Fruit fly (Drosophila melanogaster) whole organism, prepupa: ENCODE measurements around the gene dtn.
A peak's percentile ranks its signal among the peaks of the same experiment; 100 is the strongest.

ENCODE experiments used
- CG11294 ChIP-seq: fragments of 200-800 bp; sonication (Bioruptor generic); IDR thresholded peaks from 2 replicates; pipeline ENCODE4 v1.3.6; 2022; ENCODE audit warnings: missing biosample characterization, missing genetic modification characterization
- CG3919 ChIP-seq: fragments of 200-800 bp; sonication (Bioruptor generic); optimal IDR thresholded peaks from 3 replicates; lab custom pipeline; 2016; ENCODE audit warnings: missing biosample characterization, missing genetic modification characterization
- CG8119 ChIP-seq: fragments of 200-800 bp; sonication (Bioruptor generic); IDR thresholded peaks from 3 replicates; pipeline ENCODE4 v1.3.6; 2022; ENCODE audit warnings: missing biosample characterization, missing genetic modification characterization
- acj6 ChIP-seq: fragments of 200-800 bp; sonication (Bioruptor generic); optimal IDR thresholded peaks from 3 replicates; lab custom pipeline; 2016; ENCODE audit warnings: missing biosample characterization, missing genetic modification characterization
- dsx ChIP-seq: fragments of 200-800 bp; optimal IDR thresholded peaks from 3 replicates; lab custom pipeline; 2019; ENCODE audit warnings: missing biosample characterization, mild to moderate bottlenecking, missing genetic modification characterization, moderate library complexity; ENCODE audit not compliant: poor library complexity, severe bottlenecking

DNA sequence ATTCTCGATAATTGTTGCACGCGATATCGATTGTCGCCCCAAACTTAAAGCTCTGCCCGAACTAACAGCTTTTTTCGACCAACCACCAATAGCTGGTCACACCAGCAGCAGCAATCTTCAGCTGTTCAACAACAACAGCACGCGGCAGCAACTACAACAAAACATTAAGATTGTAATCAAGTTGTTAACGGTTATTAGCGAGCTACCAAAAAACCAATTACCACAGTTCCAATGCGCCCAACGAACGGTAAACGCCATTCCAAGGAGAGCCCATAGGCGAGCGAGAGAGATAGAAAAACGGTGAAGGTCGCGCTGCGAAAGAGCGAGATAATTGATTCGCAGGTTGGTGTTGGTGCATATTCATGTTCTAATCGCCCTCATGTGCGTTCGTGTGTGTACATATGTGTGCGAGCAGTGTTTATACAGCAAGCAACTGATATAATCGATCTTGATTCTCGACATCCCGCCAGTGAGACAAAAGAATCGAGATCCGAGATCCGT, 5.6 kb upstream of the dtn start, which contains the start of gene Efr:
- no peak for TF ChIP-seq CG3919 (GFP tag; lab: Kevin White, UChicago)
- no peak for TF ChIP-seq CG11294 (GFP tag; lab: Robert Waterston, UW)
- no peak for TF ChIP-seq CG8119
- peak; percentile 11 for TF ChIP-seq dsx (GFP tag; lab: Kevin White, UChicago)
- no peak for TF ChIP-seq acj6 (GFP tag; lab: Kevin White, UChicago)
